Worm (Caenorhabditis elegans): Measurements from ENCODE around the gene ZK637.4.
A peak's percentile ranks its signal among the peaks of the same experiment; 100 is the strongest.

ZK637.4 gene

ce11 chrIII:8919784-8920183 is 26.2 kb downstream of the ZK637.4 start, which contains the start of gene ZK637.15:
ZK637.15 (plus strand) TSS chrIII:8920084.
- no peak for TF ChIP-seq hlh-17 (GFP tag; optimal IDR thresholded peaks at IDR 0.05; ENCODE audit: borderline replicate concordance)
- no peak for TF ChIP-seq unc-98 (GFP tag; IDR thresholded peaks at IDR 0.05)
- no peak for TF ChIP-seq efl-1 (optimal IDR thresholded peaks at IDR 0.05)
- peak in 1 of 2 experiments; percentile 23 for TF ChIP-seq efl-1 (GFP tag; optimal IDR thresholded peaks at IDR 0.05 in 1 of 2)

DNA sequence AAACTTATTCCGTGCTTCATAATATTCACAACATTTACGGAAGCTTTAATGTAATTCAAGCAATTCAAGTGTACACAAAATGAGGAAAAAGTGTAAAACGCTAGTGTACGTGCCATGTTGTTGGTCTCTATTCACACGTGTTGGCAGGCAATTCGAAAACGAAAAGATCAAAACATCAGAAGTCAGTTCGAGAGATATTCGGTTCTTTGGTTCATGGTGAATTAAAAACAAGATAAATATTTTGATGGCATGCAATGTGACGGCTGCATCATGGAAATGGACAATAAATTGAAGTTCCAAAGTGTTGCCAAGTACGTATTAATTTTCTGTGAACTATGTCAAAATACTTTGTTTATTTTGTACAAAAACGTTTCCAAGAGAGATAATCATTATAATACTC is 28.5 kb downstream of the ZK637.4 start:
- TF ChIP-seq Y116A8C.19 (tag; optimal IDR thresholded peaks at IDR 0.05; ENCODE audit: borderline replicate concordance) (no peak), irx-1 (tag; optimal IDR thresholded peaks at IDR 0.05) (no peak), grh-1 (GFP tag; IDR thresholded peaks at IDR 0.05) (no peak), rnt-1 (tag; optimal IDR thresholded peaks at IDR 0.05) (no peak), hlh-17 (GFP tag; optimal IDR thresholded peaks at IDR 0.05; ENCODE audit: borderline replicate concordance) (no peak), elt-2 (tag; optimal IDR thresholded peaks at IDR 0.05) (no peak), efl-1 (optimal IDR thresholded peaks at IDR 0.05) (peak in 1 of 2 experiments; percentile 24), efl-1 (GFP tag; optimal IDR thresholded peaks at IDR 0.05 in 1 of 2) (peak in 1 of 2 experiments; percentile 58), ztf-4 (tag; optimal IDR thresholded peaks at IDR 0.05) (peak; percentile 77), fkh-8 (tag; optimal IDR thresholded peaks at IDR 0.05) (no peak), nhr-12 (tag; optimal IDR thresholded peaks at IDR 0.05) (no peak), ets-5 (GFP tag; IDR thresholded peaks at IDR 0.05) (no peak), nhr-76 (tag; optimal IDR thresholded peaks at IDR 0.05) (no peak), pax-3 (tag; optimal IDR thresholded peaks at IDR 0.05) (no peak), mab-9 (GFP tag; IDR thresholded peaks at IDR 0.05) (no peak), C04F5.9 (tag; optimal IDR thresholded peaks at IDR 0.05) (no peak), dpl-1 (GFP tag; optimal IDR thresholded peaks at IDR 0.05) (no peak), swsn-7 (tag; optimal IDR thresholded peaks at IDR 0.05) (peak; percentile 20), efl-3 (GFP tag; optimal IDR thresholded peaks at IDR 0.05) (no peak), nhr-85 (tag) (peak; percentile 73), lsy-2 (tag; optimal IDR thresholded peaks at IDR 0.05) (peak in 1 of 2 experiments; percentile 25), mdl-1 (tag; optimal IDR thresholded peaks at IDR 0.05) (peak in 1 of 2 experiments; percentile 2), jun-1 (tag; optimal IDR thresholded peaks at IDR 0.05) (no peak), ceh-63 (GFP tag; optimal IDR thresholded peaks at IDR 0.05) (no peak), pqm-1 (tag; optimal IDR thresholded peaks at IDR 0.05) (no peak), egl-13 (tag; optimal IDR thresholded peaks at IDR 0.05) (no peak), fkh-10 (GFP tag; optimal IDR thresholded peaks at IDR 0.05) (no peak), lin-14 (GFP tag; optimal IDR thresholded peaks at IDR 0.05) (peak; percentile 68), sup-37 (GFP tag; optimal IDR thresholded peaks at IDR 0.05) (no peak), alr-1 (tag; optimal IDR thresholded peaks at IDR 0.05; ENCODE audit: borderline replicate concordance) (no peak), ceh-88 (GFP tag; IDR thresholded peaks at IDR 0.05) (no peak), lin-35 (GFP tag; optimal IDR thresholded peaks at IDR 0.05) (peak in 1 of 2 experiments; percentile 14), nhr-71 (tag; optimal IDR thresholded peaks at IDR 0.05) (peak; percentile 54), C34B4.2 (tag; optimal IDR thresholded peaks at IDR 0.05) (no peak), aly-2 (tag; optimal IDR thresholded peaks at IDR 0.05) (no peak), fos-1 (tag; optimal IDR thresholded peaks at IDR 0.05) (no peak), snu-23 (GFP tag; optimal IDR thresholded peaks at IDR 0.05) (peak; percentile 55), mef-2 (tag; optimal IDR thresholded peaks at IDR 0.05) (no peak), F16B12.6 (tag; optimal IDR thresholded peaks at IDR 0.05) (no peak), aha-1 (tag; optimal IDR thresholded peaks at IDR 0.05) (no peak), nhr-19 (GFP tag; conservative IDR thresholded peaks at IDR 0.05) (peak; percentile 29; the same call in 1 of the 2 replicates), nhr-20 (tag; optimal IDR thresholded peaks at IDR 0.05) (peak; percentile 65)

Data from whole organism, L1 larva.